Worm (Caenorhabditis elegans) whole organism, L4 larva: ENCODE measurements around the gene trpp-5.

Experiments
- F26F4.8 ChIP-seq: fragments of 200-800 bp; sonication (Bioruptor generic); conservative IDR thresholded peaks from 2 replicates; pipeline ENCODE4 v1.3.6; 2022; ENCODE audit warnings: missing genetic modification characterization, missing compliant biosample characterization
- Y48G9A.11 ChIP-seq: fragments of 200-800 bp; sonication (Bioruptor generic); IDR thresholded peaks from 2 replicates; pipeline ENCODE4 v1.3.6; 2022; ENCODE audit warnings: missing genetic modification reagents, missing genetic modification characterization, missing compliant biosample characterization
- Y75B8A.6 ChIP-seq: fragments of 200-800 bp; sonication (Bioruptor generic); IDR thresholded peaks from 2 replicates; pipeline ENCODE4 v1.3.6; 2022; ENCODE audit warnings: missing genetic modification reagents, missing genetic modification characterization, missing compliant biosample characterization
- ZK337.2 ChIP-seq: fragments of 200-800 bp; sonication (Bioruptor generic); IDR thresholded peaks from 2 replicates; pipeline ENCODE4 v1.3.6; 2022; ENCODE audit warnings: missing genetic modification reagents, missing genetic modification characterization, missing compliant biosample characterization
- aha-1 ChIP-seq: fragments of 150-350 bp; peaks from one replicate; lab custom pipeline; 2014; ENCODE audit warnings: missing biosample characterization, missing genetic modification characterization
- aly-2 ChIP-seq: sonication (generic microtip); optimal IDR thresholded peaks from 2 replicates; lab custom pipeline; 2018; ENCODE audit warnings: missing biosample characterization, missing genetic modification characterization
- ceh-20 ChIP-seq: fragments of 200-800 bp; sonication (Bioruptor generic); IDR thresholded peaks from 2 replicates; pipeline ENCODE4 v1.3.6; 2022; ENCODE audit warnings: missing genetic modification reagents, missing genetic modification characterization, missing compliant biosample characterization
- ceh-28 ChIP-seq: fragments of 150-350 bp; optimal IDR thresholded peaks from 2 replicates; lab custom pipeline; 2014; ENCODE audit warnings: missing biosample characterization, missing genetic modification reagents, missing genetic modification characterization
- ceh-32 ChIP-seq: sonication (generic microtip); optimal IDR thresholded peaks from 2 replicates; lab custom pipeline; 2016; ENCODE audit warnings: mild to moderate bottlenecking, missing genetic modification characterization, missing compliant biosample characterization; ENCODE audit not compliant: poor library complexity
- ceh-44 ChIP-seq: fragments of 200-800 bp; sonication (Bioruptor generic); IDR thresholded peaks from 2 replicates; pipeline ENCODE4 v1.3.6; 2022; ENCODE audit warnings: missing genetic modification reagents, missing genetic modification characterization, missing compliant biosample characterization
- ctbp-1 ChIP-seq: fragments of 200-800 bp; sonication (Bioruptor generic); IDR thresholded peaks from 2 replicates; pipeline ENCODE4 v1.3.6; 2022; ENCODE audit warnings: missing genetic modification reagents, missing genetic modification characterization, missing compliant biosample characterization
- fkh-10 ChIP-seq: fragments of 150-350 bp; optimal IDR thresholded peaks from 2 replicates; lab custom pipeline; 2014; ENCODE audit warnings: missing biosample characterization, missing genetic modification reagents, missing genetic modification characterization
- gei-8 ChIP-seq: fragments of 200-800 bp; sonication (Bioruptor generic); optimal IDR thresholded peaks from 2 replicates; lab custom pipeline; 2018; ENCODE audit warnings: mild to moderate bottlenecking, missing genetic modification characterization, missing compliant biosample characterization
- lin-15B ChIP-seq: fragments of 150-350 bp; sonication (generic microtip); optimal IDR thresholded peaks from 3 replicates; lab custom pipeline; 2014; ENCODE audit warnings: missing biosample characterization, missing genetic modification characterization
- lin-38 ChIP-seq: fragments of 200-800 bp; sonication (Bioruptor generic); IDR thresholded peaks from 2 replicates; pipeline ENCODE4 v1.3.6; 2022; ENCODE audit warnings: missing genetic modification reagents, missing genetic modification characterization, missing compliant biosample characterization
- lin-39 ChIP-seq: fragments of 150-350 bp; optimal IDR thresholded peaks from 2 replicates; lab custom pipeline; 2014; ENCODE audit warnings: missing biosample characterization, missing genetic modification reagents, missing genetic modification characterization
- lsy-2 ChIP-seq, 2 experiments: fragments of 150-350 bp in 1 of 2; sonication (generic microtip) in 1 of 2; optimal IDR thresholded peaks; 2 replicates each; lab custom pipeline; 2014 to 2017; ENCODE audit warnings: missing biosample characterization in 2 of 2, missing genetic modification characterization in 2 of 2
- madf-9 ChIP-seq: fragments of 200-800 bp; sonication (Bioruptor generic); conservative IDR thresholded peaks from 2 replicates; pipeline ENCODE4 v1.3.6; 2022; ENCODE audit warnings: missing genetic modification reagents, missing genetic modification characterization, missing compliant biosample characterization
- mdl-1 ChIP-seq, 2 experiments: fragments of 150-350 bp in 1 of 2; sonication (generic microtip) in 1 of 2; optimal IDR thresholded peaks; 2 replicates each; lab custom pipeline; 2014 to 2017; ENCODE audit warnings: missing biosample characterization in 2 of 2, missing genetic modification characterization in 2 of 2
- nhr-25 ChIP-seq: sonication (generic microtip); optimal IDR thresholded peaks from 2 replicates; lab custom pipeline; 2017; ENCODE audit warnings: missing genetic modification characterization, mild to moderate bottlenecking, missing compliant biosample characterization, antibody characterized with exemption, moderate library complexity, borderline replicate concordance; ENCODE audit not compliant: insufficient read depth
- pha-4 ChIP-seq, 2 experiments: fragments of 150-350 bp in 1 of 2; fragments of 200-800 bp in 1 of 2; sonication (Bioruptor generic) in 1 of 2; IDR thresholded peaks in 1 of 2; optimal IDR thresholded peaks in 1 of 2; 2 replicates each; pipeline versions ENCODE4 v1.3.6 to Lab custom; 2014 to 2022; ENCODE audit warnings: missing genetic modification characterization in 2 of 2, missing genetic modification reagents in 2 of 2, missing biosample characterization in 1 of 2, missing compliant biosample characterization in 1 of 2
- php-3 ChIP-seq: fragments of 200-800 bp; sonication (Bioruptor generic); IDR thresholded peaks from 2 replicates; pipeline ENCODE4 v1.3.6; 2022; ENCODE audit warnings: missing genetic modification reagents, missing genetic modification characterization, missing compliant biosample characterization
- rbr-2 ChIP-seq: sonication (generic microtip); optimal IDR thresholded peaks from 2 replicates; lab custom pipeline; 2016; ENCODE audit warnings: missing genotype, missing genetic modification characterization, missing compliant biosample characterization
- set-16 ChIP-seq: fragments of 200-800 bp; sonication (Bioruptor generic); IDR thresholded peaks from 2 replicates; pipeline ENCODE4 v1.3.6; 2022; ENCODE audit warnings: missing genetic modification reagents, missing genetic modification characterization, missing compliant biosample characterization
- snpc-1.2 ChIP-seq: fragments of 200-800 bp; sonication (Bioruptor generic); IDR thresholded peaks from 2 replicates; pipeline ENCODE4 v1.3.6; 2022; ENCODE audit warnings: missing genetic modification reagents, missing genetic modification characterization, missing compliant biosample characterization
- spr-1 ChIP-seq: sonication (generic microtip); optimal IDR thresholded peaks from 2 replicates; lab custom pipeline; 2016; ENCODE audit warnings: mild to moderate bottlenecking, missing genetic modification characterization, missing compliant biosample characterization
- spr-3 ChIP-seq: fragments of 200-800 bp; sonication (Bioruptor generic); optimal IDR thresholded peaks from 2 replicates; lab custom pipeline; 2018; ENCODE audit warnings: mild to moderate bottlenecking, missing genetic modification characterization, missing compliant biosample characterization
- unc-130 ChIP-seq: sonication (generic microtip); optimal IDR thresholded peaks from 2 replicates; lab custom pipeline; 2016; ENCODE audit warnings: missing genetic modification reagents, missing genetic modification characterization, missing compliant biosample characterization
- unc-62 ChIP-seq, 3 experiments: fragments of 150-350 bp in 1 of 3; sonication (generic microtip); optimal IDR thresholded peaks in 2 of 3; peaks in 1 of 3; 1 replicate in 1 of 3; 2 replicates in 2 of 3; lab custom pipeline; 2014 to 2017; ENCODE audit warnings: missing biosample characterization in 3 of 3, missing genetic modification characterization in 3 of 3, missing genetic modification reagents in 3 of 3, missing genotype in 1 of 3
- vab-7 ChIP-seq: fragments of 200-800 bp; sonication (Bioruptor generic); IDR thresholded peaks from 2 replicates; pipeline ENCODE4 v1.3.6; 2022; ENCODE audit warnings: missing genetic modification reagents, missing genetic modification characterization, missing compliant biosample characterization
- zfp-2 ChIP-seq: sonication (generic microtip); optimal IDR thresholded peaks from 2 replicates; lab custom pipeline; 2016; ENCODE audit warnings: mild to moderate bottlenecking, missing genetic modification characterization, missing compliant biosample characterization
- zfp-3 ChIP-seq: fragments of 200-800 bp; sonication (Bioruptor generic); conservative IDR thresholded peaks from 2 replicates; pipeline ENCODE4 v1.3.6; 2022; ENCODE audit warnings: missing genetic modification reagents, missing genetic modification characterization, missing compliant biosample characterization

The trpp-5 gene

ce11 chrII:12222524-12222923 is 20.3 kb upstream of the trpp-5 start (continued):
- TF ChIP-seq Y75B8A.6 (GFP tag; lab: Robert Waterston, UW) (no peak), fkh-10 (GFP tag; lab: Kevin White, UChicago) (no peak)
- TF ChIP-seq, all 104 proteins: peak for 45

DNA sequence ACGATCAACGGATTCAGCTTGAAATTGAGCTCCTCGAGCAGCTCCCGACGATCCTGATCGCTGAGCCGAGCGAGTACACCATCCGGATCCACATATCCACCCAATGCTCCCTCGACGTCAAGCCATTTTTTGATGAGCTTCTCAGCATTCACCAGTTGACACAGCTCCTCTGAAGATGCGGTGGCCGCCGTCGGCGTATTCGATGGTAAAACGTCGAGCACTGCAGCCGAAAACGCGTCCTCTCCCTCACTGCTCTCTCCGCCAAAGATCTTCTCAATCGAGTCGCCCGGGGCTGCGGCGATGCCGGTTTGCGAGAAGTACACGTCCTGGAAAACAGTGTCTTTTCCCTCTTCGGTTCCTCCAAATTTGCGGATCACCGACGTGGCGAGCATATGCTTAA is 12.4 kb upstream of the trpp-5 start:
- TF ChIP-seq Y48G9A.11 (GFP tag; lab: Robert Waterston, UW) (0 out of 2 replicates have a peak, but pooled peaks have one; percentile 22), F26F4.8 (no peak), set-16 (peak; percentile 76), aha-1 (tag; lab: Kevin White, UChicago) (peak; percentile 45), Y75B8A.6 (GFP tag; lab: Robert Waterston, UW) (no peak)
- TF ChIP-seq, all 104 proteins: peak for 3

- no peak for TF ChIP-seq snpc-1.2 (GFP tag; lab: Robert Waterston, UW)
- TF ChIP-seq ceh-28: no peak
- no peak for TF ChIP-seq lin-39 (tag; lab: Kevin White, UChicago)
- TF ChIP-seq set-16: peak; percentile 94
- TF ChIP-seq ceh-32: no peak
- no peak for TF ChIP-seq ceh-44
- TF ChIP-seq unc-62 (GFP tag; optimal IDR thresholded peaks at IDR 0.05 in 1 of 2; lab: Kevin White, UChicago): peak in 1 of 2 experiments; percentile 56
- no peak for TF ChIP-seq unc-62 (tag; optimal IDR thresholded peaks at IDR 0.05; lab: Kevin White, UChicago)
These were observed 9.6 kb upstream of the trpp-5 start for ce11 chrII:12211652-12212245.

DNA sequence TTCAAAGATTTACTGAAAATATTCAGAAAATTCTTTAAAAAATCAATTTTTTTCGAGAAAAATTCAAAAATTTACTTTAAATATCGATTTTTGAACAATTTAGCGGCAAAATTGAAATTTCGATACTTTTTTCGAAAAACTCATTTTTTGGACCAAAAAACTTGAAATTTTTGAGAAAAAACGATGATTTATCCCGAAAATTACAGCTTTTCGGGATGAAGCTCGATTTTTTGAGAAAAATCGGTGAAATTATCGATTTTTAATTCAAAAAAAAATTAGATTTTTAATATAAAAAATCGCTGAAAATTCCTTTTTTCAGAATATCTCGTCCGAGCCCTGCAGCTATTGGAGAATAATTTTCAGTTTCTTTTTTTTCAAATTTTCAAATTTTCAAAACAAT is 6.6 kb upstream of the trpp-5 start:
- TF ChIP-seq pha-4 (GFP tag; IDR thresholded peaks at IDR 0.05; lab: Robert Waterston, UW) (0 out of 2 replicates have a peak, but pooled peaks have one; percentile 19), pha-4 (tag; optimal IDR thresholded peaks at IDR 0.05; lab: Kevin White, UChicago) (no peak), lsy-2 (tag; optimal IDR thresholded peaks at IDR 0.05; lab: Kevin White, UChicago) (no peak), ZK337.2 (no peak), vab-7 (no peak), lin-38 (GFP tag; lab: Robert Waterston, UW) (peak; percentile 21; the same call in 1 of the 2 replicates), zfp-3 (peak; percentile 59; the same call in 1 of the 2 replicates), spr-1 (tag; lab: Kevin White, UChicago) (no peak), ceh-32 (no peak), gei-8 (GFP tag; lab: Kevin White, UChicago) (no peak), rbr-2 (tag; lab: Kevin White, UChicago) (no peak), zfp-2 (tag; lab: Kevin White, UChicago) (no peak), nhr-25 (tag; lab: Kevin White, UChicago) (no peak)

DNA sequence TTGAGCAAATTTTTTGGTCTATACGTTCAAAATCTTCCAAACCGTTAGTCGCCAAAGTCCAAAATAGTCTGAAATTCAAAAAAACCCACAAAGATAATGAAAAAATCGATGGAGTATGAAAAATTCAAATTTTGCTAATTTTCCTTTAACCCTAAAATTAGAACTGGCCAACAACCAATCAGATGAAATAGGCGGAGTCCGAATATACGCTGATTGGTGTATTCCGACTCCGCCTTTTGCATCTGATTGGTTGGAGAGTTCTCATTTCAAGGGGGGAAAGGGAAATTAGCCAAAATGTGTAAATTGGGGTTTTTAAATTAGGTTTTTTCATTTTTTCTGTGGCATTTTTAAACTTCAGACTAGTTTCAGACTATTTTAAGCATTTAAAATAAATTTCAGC is 2.4 kb upstream of the trpp-5 start:
- TF ChIP-seq lin-39 (tag; lab: Kevin White, UChicago) (no peak), ceh-20 (GFP tag; lab: Robert Waterston, UW) (no peak), ctbp-1 (GFP tag; lab: Robert Waterston, UW) (no peak), php-3 (GFP tag; lab: Robert Waterston, UW) (no peak), aha-1 (tag; lab: Kevin White, UChicago) (no peak)

DNA sequence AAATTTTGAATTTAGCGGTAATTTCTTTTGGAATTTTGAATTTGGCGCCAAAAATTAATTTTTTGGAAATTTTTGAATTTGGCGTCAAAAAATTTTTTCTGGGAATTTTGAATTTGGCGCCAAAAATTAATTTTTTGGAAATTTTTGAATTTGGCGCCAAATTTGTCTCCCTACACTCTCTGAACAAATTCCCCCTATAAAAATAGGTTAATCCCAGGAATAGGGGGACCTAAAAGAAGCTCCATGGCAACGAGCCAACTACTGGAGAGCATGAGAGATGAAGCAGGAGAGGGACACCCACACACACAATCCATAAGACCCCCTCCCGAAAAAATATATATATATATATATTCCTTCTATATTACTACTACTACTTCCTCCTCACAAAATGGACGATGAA is 740 bp upstream of the trpp-5 start, which contains the start of gene aqp-12:
Gene aqp-12 (plus strand): TSS at position 301 of the 400 bp plus-strand sequence.
- TF ChIP-seq lin-38 (GFP tag; lab: Robert Waterston, UW) (no peak), unc-130 (GFP tag; lab: Kevin White, UChicago) (no peak), madf-9 (GFP tag; lab: Robert Waterston, UW) (no peak), ceh-32 (no peak), aly-2 (tag; lab: Kevin White, UChicago) (no peak), lin-15B (tag; lab: Kevin White, UChicago) (no peak), mdl-1 (tag; optimal IDR thresholded peaks at IDR 0.05; lab: Kevin White, UChicago) (no peak), ceh-44 (no peak), spr-3 (GFP tag; lab: Kevin White, UChicago) (no peak), set-16 (no peak)
